Fruit fly (Drosophila melanogaster): ENCODE results near the gene Cnx99A.
"Not testable (repeated sequence)": the region's sequence is repeated elsewhere in the genome, so short reads cannot be mapped to it uniquely, and the experiment has no call there.

Gene Cnx99A

dm6 chr3R:29319481-29320289 is at the start of gene Cnx99A (continued):
- TF ChIP-seq CG11695 (GFP tag; IDR thresholded peaks at IDR 0.05) (peak; percentile 65; the same call in 2 of the 3 replicates), D19B (GFP tag; optimal IDR thresholded peaks at IDR 0.05) (peak; percentile 59), crp (GFP tag; optimal IDR thresholded peaks at IDR 0.05) (peak in 1 of 2 experiments; percentile 21), Trl (GFP tag; optimal IDR thresholded peaks at IDR 0.05) (peak; percentile 69), CG1602 (GFP tag; optimal IDR thresholded peaks at IDR 0.05) (peak; percentile 71), Ravus (GFP tag; IDR thresholded peaks at IDR 0.05) (peak; percentile 32; the same call in 1 of the 2 replicates), CG12769 (tag; optimal IDR thresholded peaks at IDR 0.05) (peak; percentile 44), bab2 (GFP tag; optimal IDR thresholded peaks at IDR 0.05) (peak; percentile 80), gce (GFP tag; IDR thresholded peaks at IDR 0.05) (peak; percentile 79), CG8290 (GFP tag; optimal IDR thresholded peaks at IDR 0.05) (peak; percentile 16), CG8290 (tag; optimal IDR thresholded peaks at IDR 0.05) (peak in 1 of 2 experiments; percentile 74), Dip3 (GFP tag; optimal IDR thresholded peaks at IDR 0.05) (peak; percentile 59), so (GFP tag; IDR thresholded peaks at IDR 0.05) (peak; percentile 62; the same call in 2 of the 3 replicates), BtbVII (GFP tag; optimal IDR thresholded peaks at IDR 0.05) (peak; percentile 74), D19A (tag; optimal IDR thresholded peaks at IDR 0.05) (peak; percentile 99), trh (GFP tag; optimal IDR thresholded peaks at IDR 0.05) (peak; percentile 44), CG6791 (GFP tag; IDR thresholded peaks at IDR 0.05; ENCODE audit: partially characterized antibody) (0 out of 3 replicates have a peak, but pooled peaks have one; percentile 19), CG14710 (tag; optimal IDR thresholded peaks at IDR 0.05) (peak; percentile 84), CG1603 (tag; optimal IDR thresholded peaks at IDR 0.05) (peak; percentile 57), CG10979 (tag; optimal IDR thresholded peaks at IDR 0.05) (peak; percentile 74), Taf1 (GFP tag; IDR thresholded peaks at IDR 0.05) (peak; percentile 69), CG3995 (GFP tag; optimal IDR thresholded peaks at IDR 0.05) (peak; percentile 59), dmrt11E (tag; optimal IDR thresholded peaks at IDR 0.05) (peak; percentile 79), Atf-2 (GFP tag; optimal IDR thresholded peaks at IDR 0.05) (peak; percentile 36), CG16779 (GFP tag; IDR thresholded peaks at IDR 0.05) (peak; percentile 85), gsb (GFP tag; IDR thresholded peaks at IDR 0.05) (0 out of 2 replicates have a peak, but pooled peaks have one; percentile 53), CG12155 (GFP tag; optimal IDR thresholded peaks at IDR 0.05) (peak; percentile 78), sisA (GFP tag; IDR thresholded peaks at IDR 0.05) (peak; percentile 90), her (GFP tag; optimal IDR thresholded peaks at IDR 0.05) (peak; percentile 40), HLH3B (GFP tag; IDR thresholded peaks at IDR 0.05) (peak; percentile 84), prd (GFP tag; IDR thresholded peaks at IDR 0.05) (peak; percentile 89), eve (GFP tag; optimal IDR thresholded peaks at IDR 0.05) (peak in 1 of 2 experiments; percentile 81), CG13296 (GFP tag; optimal IDR thresholded peaks at IDR 0.05) (peak; percentile 63), CG17385 (GFP tag; optimal IDR thresholded peaks at IDR 0.05) (peak; percentile 95), corto (GFP tag; optimal IDR thresholded peaks at IDR 0.05) (peak; percentile 51), Dref (GFP tag; IDR thresholded peaks at IDR 0.05) (peak; percentile 54), H2.0 (GFP tag; IDR thresholded peaks at IDR 0.05) (peak; percentile 87), stc (GFP tag; IDR thresholded peaks at IDR 0.05) (peak; percentile 82), toy (GFP tag; IDR thresholded peaks at IDR 0.05) (peak; percentile 60; the same call in 1 of the 2 replicates), Adf1 (GFP tag; IDR thresholded peaks at IDR 0.05) (peak; percentile 78), CG17359 (tag; optimal IDR thresholded peaks at IDR 0.05) (peak; percentile 79), ase (GFP tag; IDR thresholded peaks at IDR 0.05) (peak; percentile 83; the same call in 2 of the 3 replicates), CG2712 (tag; optimal IDR thresholded peaks at IDR 0.05) (peak; percentile 83), Camta (GFP tag; optimal IDR thresholded peaks at IDR 0.05) (peak; percentile 29), Deaf1 (tag; optimal IDR thresholded peaks at IDR 0.05) (peak; percentile 43), sim (GFP tag; IDR thresholded peaks at IDR 0.05) (peak; percentile 41; the same call in 1 of the 2 replicates), ems (GFP tag; optimal IDR thresholded peaks at IDR 0.05) (peak; percentile 77), CG17568 (GFP tag; optimal IDR thresholded peaks at IDR 0.05) (peak; percentile 67)
- not testable (repeated sequence) for TF ChIP-seq Trl, prd (optimal IDR thresholded peaks at IDR 0.05)
